Fruit fly (Drosophila melanogaster): Measurements from ENCODE around the gene Rev1.

Rev1 gene

DNA sequence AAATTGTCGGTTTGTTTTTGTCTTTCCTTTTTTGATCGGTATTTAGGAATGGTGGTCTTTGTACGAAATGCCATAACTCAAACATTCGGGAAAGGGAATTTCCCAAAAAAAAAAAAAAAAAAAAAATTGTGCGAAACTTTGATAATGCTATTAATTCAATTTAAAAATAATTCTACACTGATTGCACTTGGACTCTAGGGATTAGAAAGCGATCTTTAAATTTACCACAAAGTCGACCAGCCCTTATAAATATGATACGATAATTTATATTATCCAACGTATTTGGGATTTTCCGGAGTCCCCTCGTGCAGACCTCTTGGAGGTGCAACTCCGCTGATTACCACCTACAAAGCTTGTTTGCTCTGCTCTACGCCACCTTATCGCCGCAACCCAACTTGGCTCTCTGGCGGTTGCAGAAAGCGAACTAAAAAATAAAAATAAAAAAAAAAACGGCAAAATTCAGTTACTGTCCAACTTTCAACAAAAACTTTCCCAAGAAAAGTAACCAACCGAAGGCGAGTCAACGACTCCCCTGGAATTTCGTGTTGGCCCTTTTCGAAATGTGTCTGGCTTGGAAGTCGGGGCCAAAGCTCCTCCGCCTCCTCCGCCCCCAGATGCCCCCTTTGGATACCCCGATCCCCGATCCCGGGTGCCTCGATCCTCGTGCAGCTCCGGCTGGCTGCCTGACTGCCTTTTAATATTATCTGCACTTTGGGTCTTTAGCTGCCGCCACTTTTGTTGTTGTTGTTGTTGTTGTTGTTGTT is 46.4 kb upstream of the Rev1 start:
- TF ChIP-seq pan (optimal IDR thresholded peaks at IDR 0.05) (no peak), CrebA (GFP tag; optimal IDR thresholded peaks at IDR 0.05; ENCODE audit: borderline replicate concordance) (peak; percentile 23)

DNA sequence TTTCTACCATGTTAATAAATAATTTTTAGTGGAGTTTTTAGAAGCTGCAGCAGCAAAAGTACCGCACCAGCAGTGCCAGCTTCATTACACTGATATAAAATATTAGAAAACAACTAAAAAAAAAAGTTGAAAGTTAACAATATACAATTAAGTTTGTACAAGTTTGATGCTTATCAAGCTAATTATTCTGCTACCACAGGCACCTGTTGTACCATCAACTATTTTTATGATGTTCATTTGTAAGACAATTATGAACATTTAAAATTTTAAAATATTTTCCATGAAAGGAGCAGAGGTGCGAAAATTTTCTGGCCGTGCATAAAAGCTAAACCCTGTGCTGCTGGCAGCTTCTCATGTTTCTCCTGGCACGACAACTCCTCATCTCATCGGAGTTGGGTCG is 45.8 kb upstream of the Rev1 start:
- peak; percentile 90 for TF ChIP-seq Sp1 (GFP tag; optimal IDR thresholded peaks at IDR 0.05)
- no peak for TF ChIP-seq GATAd (GFP tag; optimal IDR thresholded peaks at IDR 0.05)
- peak; percentile 66 for TF ChIP-seq CG9705 (GFP tag; optimal IDR thresholded peaks at IDR 0.05)
- TF ChIP-seq Jra (GFP tag; optimal IDR thresholded peaks at IDR 0.05), result peak; percentile 37
- no peak for TF ChIP-seq Myc (optimal IDR thresholded peaks at IDR 0.05)
- TF ChIP-seq rgr (GFP tag; optimal IDR thresholded peaks at IDR 0.05), result peak; percentile 86
- TF ChIP-seq Hr83 (GFP tag; optimal IDR thresholded peaks at IDR 0.05; ENCODE audit: poor library complexity, severe bottlenecking), result no peak
- TF ChIP-seq sage (GFP tag; optimal IDR thresholded peaks at IDR 0.05), result peak; percentile 84
- TF ChIP-seq brk (GFP tag; optimal IDR thresholded peaks at IDR 0.05), result peak; percentile 57
- TF ChIP-seq br (GFP tag; optimal IDR thresholded peaks at IDR 0.05), result peak; percentile 85
- peak; percentile 84 for TF ChIP-seq woc (GFP tag; optimal IDR thresholded peaks at IDR 0.05)
- TF ChIP-seq Rel (GFP tag; optimal IDR thresholded peaks at IDR 0.05), result peak; percentile 22
- no peak for TF ChIP-seq Rel (tag; optimal IDR thresholded peaks at IDR 0.05)
- no peak for TF ChIP-seq Vsx2 (GFP tag; optimal IDR thresholded peaks at IDR 0.05; ENCODE audit: partially characterized antibody)
- peak; percentile 47 for TF ChIP-seq CrebA (GFP tag; optimal IDR thresholded peaks at IDR 0.05; ENCODE audit: borderline replicate concordance)
- no peak for TF ChIP-seq sv (GFP tag; optimal IDR thresholded peaks at IDR 0.05)
- peak; percentile 86 for TF ChIP-seq OdsH (GFP tag; optimal IDR thresholded peaks at IDR 0.05)
- no peak for TF ChIP-seq Mio (GFP tag; optimal IDR thresholded peaks at IDR 0.05)
- TF ChIP-seq dmrt93B (GFP tag; optimal IDR thresholded peaks at IDR 0.05), result peak; percentile 80
- peak; percentile 66 for TF ChIP-seq HLH106 (tag; optimal IDR thresholded peaks at IDR 0.05)
- peak; percentile 67 for TF ChIP-seq psq (GFP tag; optimal IDR thresholded peaks at IDR 0.05)
- peak; percentile 59 for TF ChIP-seq CG32264 (GFP tag; optimal IDR thresholded peaks at IDR 0.05)
- TF ChIP-seq Hr78 (GFP tag; optimal IDR thresholded peaks at IDR 0.05), result no peak
- TF ChIP-seq ey (GFP tag; optimal IDR thresholded peaks at IDR 0.05), result peak; percentile 83
- peak; percentile 77 for TF ChIP-seq Hnf4 (GFP tag; optimal IDR thresholded peaks at IDR 0.05)
- TF ChIP-seq N (GFP tag; optimal IDR thresholded peaks at IDR 0.05), result no peak
- no peak for TF ChIP-seq dl (GFP tag; optimal IDR thresholded peaks at IDR 0.05; ENCODE audit: insufficient read depth in 1 of 2, partially characterized antibody in 2 of 2)
- no peak for TF ChIP-seq lola (GFP tag; optimal IDR thresholded peaks at IDR 0.05)
- no peak for TF ChIP-seq Dfd (GFP tag; optimal IDR thresholded peaks at IDR 0.05)
- peak; percentile 89 for TF ChIP-seq fru (GFP tag; optimal IDR thresholded peaks at IDR 0.05)
- TF ChIP-seq tai (GFP tag; optimal IDR thresholded peaks at IDR 0.05), result peak; percentile 46
- TF ChIP-seq Abd-B (GFP tag; optimal IDR thresholded peaks at IDR 0.05), result no peak
- TF ChIP-seq dsf (GFP tag; optimal IDR thresholded peaks at IDR 0.05; ENCODE audit: borderline replicate concordance), result peak; percentile 44
- TF ChIP-seq jim (GFP tag; optimal IDR thresholded peaks at IDR 0.05), result no peak
- TF ChIP-seq usp (GFP tag; optimal IDR thresholded peaks at IDR 0.05), result no peak
- TF ChIP-seq h (GFP tag; optimal IDR thresholded peaks at IDR 0.05), result peak; percentile 85
- no peak for TF ChIP-seq pan (optimal IDR thresholded peaks at IDR 0.05)
- peak; percentile 37 to 90 for TF ChIP-seq foxo (GFP tag; optimal IDR thresholded peaks at IDR 0.05)
- TF ChIP-seq Dif (GFP tag; optimal IDR thresholded peaks at IDR 0.05; ENCODE audit: partially characterized antibody), result no peak

DNA sequence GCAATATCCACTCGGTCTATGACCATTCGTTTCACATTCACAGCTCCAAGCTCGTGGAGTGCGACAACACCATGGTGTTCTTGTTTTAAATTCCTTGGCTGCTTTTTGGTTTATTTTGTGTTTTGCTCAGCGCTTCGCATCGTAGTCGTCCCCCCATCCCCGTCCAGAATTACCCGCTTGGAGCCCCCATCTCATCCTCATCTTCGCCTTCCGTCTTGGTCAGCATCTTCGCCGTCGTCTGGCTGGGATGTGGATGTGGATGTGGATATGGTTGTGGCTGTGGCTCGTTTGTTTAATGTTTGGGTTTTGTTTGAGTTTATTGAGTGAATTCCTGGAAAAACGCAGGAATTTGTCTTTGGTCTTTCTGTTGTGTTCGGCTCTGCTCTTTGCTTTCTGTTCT is 45.0 kb upstream of the Rev1 start:
- TF ChIP-seq woc (GFP tag; optimal IDR thresholded peaks at IDR 0.05), result no peak
- no peak for TF ChIP-seq foxo (GFP tag; optimal IDR thresholded peaks at IDR 0.05)
- no peak for TF ChIP-seq h (GFP tag; optimal IDR thresholded peaks at IDR 0.05)
- TF ChIP-seq sage (GFP tag; optimal IDR thresholded peaks at IDR 0.05), result no peak
- no peak for TF ChIP-seq Hr78 (GFP tag; optimal IDR thresholded peaks at IDR 0.05)
- TF ChIP-seq Dif (GFP tag; optimal IDR thresholded peaks at IDR 0.05; ENCODE audit: partially characterized antibody), result peak; percentile 20
- peak; percentile 97 for TF ChIP-seq psq (GFP tag; optimal IDR thresholded peaks at IDR 0.05)
- no peak for TF ChIP-seq sv (GFP tag; optimal IDR thresholded peaks at IDR 0.05)
- TF ChIP-seq CG9705 (GFP tag; optimal IDR thresholded peaks at IDR 0.05), result no peak
- TF ChIP-seq Vsx2 (GFP tag; optimal IDR thresholded peaks at IDR 0.05; ENCODE audit: partially characterized antibody), result no peak

Data from whole organism, wandering third instar larva.